Worm (Caenorhabditis elegans): ENCODE results near the gene pitr-5.

The pitr-5 gene

ce11 chrV:7223941-7224340 is 39.3 kb downstream of the pitr-5 start, which contains the start of gene C13F10.1 (continued):
- TF ChIP-seq swsn-7 (tag; optimal IDR thresholded peaks at IDR 0.05): no peak
- TF ChIP-seq grh-1 (GFP tag; IDR thresholded peaks at IDR 0.05): no peak

DNA sequence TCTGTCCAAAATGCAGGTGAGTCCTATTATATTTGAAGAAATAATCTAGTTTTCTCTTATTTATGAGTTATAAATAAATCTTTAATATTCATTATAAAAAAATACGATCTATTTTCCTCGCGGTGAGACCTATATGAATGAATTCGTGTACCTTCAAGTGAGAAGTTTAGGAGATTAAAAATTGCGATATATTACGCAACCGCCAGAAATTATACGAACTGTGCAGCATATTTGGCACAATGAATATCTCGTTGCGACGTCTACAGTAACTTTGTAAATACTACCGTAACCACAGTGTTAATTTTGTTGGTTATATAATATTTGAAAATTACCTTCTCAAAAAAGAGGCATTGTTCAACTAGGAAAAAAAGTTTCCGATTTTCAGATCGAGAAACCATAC is 39.7 kb downstream of the pitr-5 start:
- TF ChIP-seq ceh-8 (GFP tag; optimal IDR thresholded peaks at IDR 0.05) (no peak), vab-15 (tag; optimal IDR thresholded peaks at IDR 0.05) (no peak), mdl-1 (tag; optimal IDR thresholded peaks at IDR 0.05) (no peak), mab-9 (GFP tag; IDR thresholded peaks at IDR 0.05) (no peak), fkh-10 (GFP tag; optimal IDR thresholded peaks at IDR 0.05) (no peak), aha-1 (tag; optimal IDR thresholded peaks at IDR 0.05) (no peak), alr-1 (tag; optimal IDR thresholded peaks at IDR 0.05; ENCODE audit: borderline replicate concordance) (no peak), F16B12.6 (tag; optimal IDR thresholded peaks at IDR 0.05) (no peak), pag-3 (tag; optimal IDR thresholded peaks at IDR 0.05; ENCODE audit: borderline replicate concordance, insufficient read depth) (no peak), pqm-1 (tag; optimal IDR thresholded peaks at IDR 0.05) (no peak), lin-15B (tag; optimal IDR thresholded peaks at IDR 0.05) (no peak), ztf-11 (tag; optimal IDR thresholded peaks at IDR 0.05) (no peak), nhr-76 (tag; optimal IDR thresholded peaks at IDR 0.05) (no peak), nhr-12 (tag; optimal IDR thresholded peaks at IDR 0.05) (no peak), skn-1 (tag; optimal IDR thresholded peaks at IDR 0.05) (no peak), nhr-47 (tag; optimal IDR thresholded peaks at IDR 0.05) (no peak), sup-37 (GFP tag; optimal IDR thresholded peaks at IDR 0.05) (no peak)

ce11 chrV:7224947-7225346 is 40.3 kb downstream of the pitr-5 start, which contains the start of gene fkb-3:
fkb-3 (plus strand) TSS chrV:7225223.
- TF ChIP-seq lin-15B (tag; optimal IDR thresholded peaks at IDR 0.05) (no peak), rnt-1 (tag; optimal IDR thresholded peaks at IDR 0.05) (peak; percentile 3), egl-27 (tag; optimal IDR thresholded peaks at IDR 0.05) (no peak), irx-1 (tag; optimal IDR thresholded peaks at IDR 0.05) (no peak), lin-14 (GFP tag; optimal IDR thresholded peaks at IDR 0.05) (peak; percentile 46), skn-1 (tag; optimal IDR thresholded peaks at IDR 0.05) (no peak), elt-3 (tag; optimal IDR thresholded peaks at IDR 0.05) (peak in 1 of 6 experiments; percentile 38), mep-1 (tag; optimal IDR thresholded peaks at IDR 0.05) (peak; percentile 20), blmp-1 (tag; optimal IDR thresholded peaks at IDR 0.05) (peak; percentile 68)

- no peak for TF ChIP-seq fkh-4 (tag; optimal IDR thresholded peaks at IDR 0.05; ENCODE audit: borderline replicate concordance)
- TF ChIP-seq efl-1 (optimal IDR thresholded peaks at IDR 0.05): no peak
- TF ChIP-seq efl-1 (GFP tag; optimal IDR thresholded peaks at IDR 0.05 in 1 of 2): peak in 1 of 2 experiments; percentile 10
Measured at ce11 chrV:7225894-7226293, 41.2 kb downstream of the pitr-5 start.

DNA sequence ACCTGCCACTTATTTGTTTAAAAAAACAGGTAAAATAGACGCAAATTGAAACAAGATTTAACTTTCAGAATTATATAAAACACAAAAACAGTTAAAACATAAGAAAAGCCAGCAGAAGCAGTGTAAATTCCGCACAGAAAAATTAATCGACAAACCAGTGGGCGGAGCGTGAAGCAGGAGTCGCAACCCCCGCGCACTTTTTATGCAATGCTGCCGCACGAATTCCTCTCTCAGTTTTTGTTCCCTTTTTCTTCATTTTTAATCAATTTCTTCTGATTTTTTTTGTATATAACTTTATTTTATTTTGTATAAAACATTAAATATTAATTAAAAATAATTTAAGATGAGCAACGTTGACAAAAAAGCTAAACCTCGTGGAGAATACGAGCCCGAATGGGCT is 46.2 kb downstream of the pitr-5 start, which contains the start of the genes gei-6 and krr-1:
Gene gei-6, minus strand, starts transcription at position 2 of the 400 bp plus-strand sequence.
Gene krr-1, plus strand, starts transcription at position 344 of the 400 bp plus-strand sequence.
- TF ChIP-seq nhr-237 (tag; optimal IDR thresholded peaks at IDR 0.05) (no peak), rnt-1 (tag; optimal IDR thresholded peaks at IDR 0.05) (peak; percentile 64), sup-37 (GFP tag; optimal IDR thresholded peaks at IDR 0.05) (no peak), skn-1 (tag; optimal IDR thresholded peaks at IDR 0.05) (peak; percentile 63), nhr-76 (tag; optimal IDR thresholded peaks at IDR 0.05) (no peak), mab-9 (GFP tag; IDR thresholded peaks at IDR 0.05) (no peak), efl-3 (GFP tag; optimal IDR thresholded peaks at IDR 0.05) (no peak), hpl-2 (GFP tag; optimal IDR thresholded peaks at IDR 0.05) (no peak), pax-3 (tag; optimal IDR thresholded peaks at IDR 0.05) (no peak), egl-27 (tag; optimal IDR thresholded peaks at IDR 0.05) (no peak), ama-1 (optimal IDR thresholded peaks at IDR 0.05) (no peak), lsy-2 (tag; optimal IDR thresholded peaks at IDR 0.05) (peak; percentile 32 to 37), ceh-63 (GFP tag; optimal IDR thresholded peaks at IDR 0.05) (no peak), C04F5.9 (tag; optimal IDR thresholded peaks at IDR 0.05) (no peak), nhr-47 (tag; optimal IDR thresholded peaks at IDR 0.05) (peak; percentile 53), tlp-1 (tag; optimal IDR thresholded peaks at IDR 0.05) (no peak), zag-1 (tag; optimal IDR thresholded peaks at IDR 0.05) (no peak), lir-3 (tag; optimal IDR thresholded peaks at IDR 0.05; ENCODE audit: poor library complexity) (peak; percentile 14), lin-15B (tag; optimal IDR thresholded peaks at IDR 0.05) (peak; percentile 60), lin-13 (GFP tag; optimal IDR thresholded peaks at IDR 0.05) (no peak), dsc-1 (tag; optimal IDR thresholded peaks at IDR 0.05) (peak; percentile 36), dpl-1 (GFP tag; optimal IDR thresholded peaks at IDR 0.05) (peak; percentile 36 to 57 (median 52)), snpc-4 (tag; optimal IDR thresholded peaks at IDR 0.05) (peak; percentile 22), ets-5 (GFP tag; IDR thresholded peaks at IDR 0.05) (no peak), xbp-1 (tag; optimal IDR thresholded peaks at IDR 0.05) (peak; percentile 43)

All from whole organism, L1 larva.